Worm (Caenorhabditis elegans): ENCODE data around the gene F56H9.2.

F56H9.2 gene

ce11 chrV:12663386-12663785 lies 25.9 kb downstream of the F56H9.2 start:
- TF ChIP-seq ZK546.5 (tag; optimal IDR thresholded peaks at IDR 0.05), result no peak
- no peak for TF ChIP-seq dmd-4 (tag; optimal IDR thresholded peaks at IDR 0.05)

ce11 chrV:12667397-12667796 lies 29.9 kb downstream of the F56H9.2 start:
- no peak for TF ChIP-seq ZK546.5 (tag; optimal IDR thresholded peaks at IDR 0.05)
- TF ChIP-seq ceh-82 (tag; optimal IDR thresholded peaks at IDR 0.05), result no peak
- no peak for TF ChIP-seq lin-13 (GFP tag; optimal IDR thresholded peaks at IDR 0.05)
- TF ChIP-seq R02D3.7 (tag; optimal IDR thresholded peaks at IDR 0.05), result no peak
- TF ChIP-seq elt-3 (tag; optimal IDR thresholded peaks at IDR 0.05), result no peak
- TF ChIP-seq crh-2 (tag; optimal IDR thresholded peaks at IDR 0.05), result no peak
- no peak for TF ChIP-seq snpc-4 (tag; optimal IDR thresholded peaks at IDR 0.05)
- TF ChIP-seq skn-1 (tag; optimal IDR thresholded peaks at IDR 0.05), result no peak
- no peak for TF ChIP-seq nhr-6 (tag; optimal IDR thresholded peaks at IDR 0.05)
- no peak for TF ChIP-seq unc-39 (tag; optimal IDR thresholded peaks at IDR 0.05)
- no peak for TF ChIP-seq ceh-16 (tag; optimal IDR thresholded peaks at IDR 0.05)
- TF ChIP-seq alr-1 (tag; optimal IDR thresholded peaks at IDR 0.05), result no peak
- TF ChIP-seq nhr-12 (tag; optimal IDR thresholded peaks at IDR 0.05), result no peak
- no peak for TF ChIP-seq ztf-1 (GFP tag; conservative IDR thresholded peaks at IDR 0.05)

DNA sequence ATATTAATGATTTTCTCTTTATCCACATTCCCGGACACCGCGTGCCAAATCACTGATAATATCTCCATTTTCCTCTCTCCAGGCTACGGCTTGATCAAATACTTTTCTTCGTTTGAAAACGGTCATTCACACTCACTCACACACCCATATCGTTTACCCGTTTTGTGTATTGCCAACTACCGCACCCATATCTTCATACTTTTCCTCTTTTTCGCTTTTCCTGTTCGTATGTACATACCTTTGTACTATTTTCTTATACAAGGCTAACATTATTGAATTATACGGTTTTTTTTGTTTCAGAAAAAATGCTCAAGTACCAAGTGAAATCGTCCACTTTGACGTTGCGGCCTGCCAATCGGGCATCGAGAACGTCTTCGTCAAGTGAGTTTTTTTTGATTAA lies 30.5 kb downstream of the F56H9.2 start, which contains the start of gene W05B10.4:
Gene W05B10.4 (plus strand): TSS at position 301 of the 400 bp plus-strand sequence.
- TF ChIP-seq crh-2 (tag; optimal IDR thresholded peaks at IDR 0.05) (no peak), nhr-21 (tag; optimal IDR thresholded peaks at IDR 0.05) (no peak), nhr-77 (tag; optimal IDR thresholded peaks at IDR 0.05) (no peak), ZK546.5 (tag; optimal IDR thresholded peaks at IDR 0.05) (no peak), fos-1 (tag; optimal IDR thresholded peaks at IDR 0.05) (no peak), mdl-1 (tag; optimal IDR thresholded peaks at IDR 0.05) (no peak), peb-1 (tag; optimal IDR thresholded peaks at IDR 0.05) (no peak), nhr-11 (tag; optimal IDR thresholded peaks at IDR 0.05) (no peak)

DNA sequence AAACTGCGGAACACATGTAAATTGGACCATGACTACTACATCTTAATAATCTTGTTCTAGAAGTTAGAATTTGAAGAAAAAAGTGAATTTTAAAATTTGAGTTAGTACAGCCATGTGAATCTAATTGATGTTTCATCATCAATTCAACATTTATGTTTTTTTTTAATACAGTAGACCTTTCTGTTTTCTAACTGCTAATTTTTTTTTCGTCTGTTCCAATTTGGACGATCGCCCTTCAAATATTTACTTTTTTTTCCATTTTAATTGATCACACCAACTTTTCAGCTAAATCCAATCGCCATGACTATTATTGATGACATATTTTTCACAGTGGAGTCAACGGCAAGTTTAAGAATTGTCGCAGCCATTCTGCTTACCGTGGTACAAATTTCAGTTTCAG lies 33.1 kb downstream of the F56H9.2 start, which contains the start of gene srx-116:
Gene srx-116 (plus strand): TSS at position 301 of the 400 bp plus-strand sequence.
- TF ChIP-seq ceh-82 (tag; optimal IDR thresholded peaks at IDR 0.05) (no peak), sma-9 (GFP tag; optimal IDR thresholded peaks at IDR 0.05) (no peak), sma-9 (tag; optimal IDR thresholded peaks at IDR 0.05) (no peak), skn-1 (tag; optimal IDR thresholded peaks at IDR 0.05) (no peak), nhr-6 (tag; optimal IDR thresholded peaks at IDR 0.05) (no peak), ceh-16 (tag; optimal IDR thresholded peaks at IDR 0.05) (no peak), mab-5 (tag; optimal IDR thresholded peaks at IDR 0.05) (no peak), sem-4 (tag; optimal IDR thresholded peaks at IDR 0.05) (no peak), lin-39 (tag; optimal IDR thresholded peaks at IDR 0.05) (no peak), aly-2 (tag; optimal IDR thresholded peaks at IDR 0.05) (no peak), lin-13 (GFP tag; optimal IDR thresholded peaks at IDR 0.05) (no peak), elt-3 (tag; optimal IDR thresholded peaks at IDR 0.05) (no peak), nhr-10 (tag; optimal IDR thresholded peaks at IDR 0.05) (no peak), lsy-2 (tag; optimal IDR thresholded peaks at IDR 0.05) (no peak)

ce11 chrV:12673745-12674144 lies 36.3 kb downstream of the F56H9.2 start:
- TF ChIP-seq dmd-4 (tag; optimal IDR thresholded peaks at IDR 0.05), result no peak
- TF ChIP-seq aly-2 (tag; optimal IDR thresholded peaks at IDR 0.05), result no peak
- TF ChIP-seq nhr-21 (tag; optimal IDR thresholded peaks at IDR 0.05), result no peak
- no peak for TF ChIP-seq nhr-237 (tag; optimal IDR thresholded peaks at IDR 0.05)
- TF ChIP-seq lin-13 (GFP tag; optimal IDR thresholded peaks at IDR 0.05), result no peak
- TF ChIP-seq lin-11 (tag; optimal IDR thresholded peaks at IDR 0.05), result no peak
- no peak for TF ChIP-seq ceh-16 (tag; optimal IDR thresholded peaks at IDR 0.05)
- no peak for TF ChIP-seq peb-1 (tag; optimal IDR thresholded peaks at IDR 0.05)
- TF ChIP-seq lsy-2 (tag; optimal IDR thresholded peaks at IDR 0.05), result no peak
- no peak for TF ChIP-seq mbf-1 (tag; optimal IDR thresholded peaks at IDR 0.05)
- TF ChIP-seq nhr-25 (tag; optimal IDR thresholded peaks at IDR 0.05), result no peak
- TF ChIP-seq nhr-10 (tag; optimal IDR thresholded peaks at IDR 0.05), result no peak
- TF ChIP-seq sma-9 (GFP tag; optimal IDR thresholded peaks at IDR 0.05), result no peak
- no peak for TF ChIP-seq sma-9 (tag; optimal IDR thresholded peaks at IDR 0.05)

- TF ChIP-seq ztf-1 (GFP tag; conservative IDR thresholded peaks at IDR 0.05) (no peak), peb-1 (tag; optimal IDR thresholded peaks at IDR 0.05) (no peak), fos-1 (tag; optimal IDR thresholded peaks at IDR 0.05) (no peak), blmp-1 (tag; optimal IDR thresholded peaks at IDR 0.05; ENCODE audit: insufficient read depth) (no peak), sem-4 (tag; optimal IDR thresholded peaks at IDR 0.05) (no peak), dmd-4 (tag; optimal IDR thresholded peaks at IDR 0.05) (no peak), mbf-1 (tag; optimal IDR thresholded peaks at IDR 0.05) (no peak)
Measured at ce11 chrV:12676299-12676698, 38.8 kb downstream of the F56H9.2 start.
